Fruit fly (Drosophila melanogaster) whole organism, embryonic: ENCODE data around the gene CG1309.

ENCODE experiments used
- CG10543 ChIP-seq: fragments of 200-800 bp; sonication (Bioruptor generic); optimal IDR thresholded peaks from 3 replicates; lab custom pipeline; 2017; ENCODE audit warnings: missing biosample characterization, mild to moderate bottlenecking, missing genetic modification characterization, moderate library complexity
- CG12744 ChIP-seq: fragments of 200-800 bp; sonication (Bioruptor generic); optimal IDR thresholded peaks from 2 replicates; lab custom pipeline; 2016; ENCODE audit warnings: missing biosample characterization, missing genetic modification characterization
- CG14050 ChIP-seq: fragments of 200-800 bp; sonication (Bioruptor generic); IDR thresholded peaks from 3 replicates; pipeline ENCODE4 v1.3.6; 2022; ENCODE audit warnings: missing biosample characterization, missing genetic modification characterization
- CG14860 ChIP-seq: fragments of 200-800 bp; sonication (Bioruptor generic); IDR thresholded peaks from 3 replicates; pipeline ENCODE4 v1.3.6; 2022; ENCODE audit warnings: missing biosample characterization, missing genetic modification characterization; ENCODE audit not compliant: partially characterized antibody
- CG16813 ChIP-seq: fragments of 200-800 bp; sonication (Bioruptor generic); IDR thresholded peaks from 3 replicates; pipeline ENCODE4 v1.3.6; 2022; ENCODE audit warnings: missing biosample characterization, missing genetic modification characterization; ENCODE audit not compliant: partially characterized antibody
- CG17328 ChIP-seq: fragments of 200-800 bp; sonication (Bioruptor generic); IDR thresholded peaks from 2 replicates; pipeline ENCODE4 v1.3.6; 2022; ENCODE audit warnings: missing biosample characterization, missing genetic modification characterization
- CG18476 ChIP-seq: fragments of 200-800 bp; sonication (Bioruptor generic); optimal IDR thresholded peaks from 2 replicates; lab custom pipeline; 2016; ENCODE audit warnings: missing biosample characterization, mild to moderate bottlenecking, missing genetic modification characterization
- CG34422 ChIP-seq: fragments of 200-800 bp; sonication (Bioruptor generic); IDR thresholded peaks from 3 replicates; pipeline ENCODE4 v1.3.6; 2022; ENCODE audit warnings: missing biosample characterization, missing genetic modification characterization
- CG43689 ChIP-seq: fragments of 200-800 bp; sonication (Bioruptor generic); IDR thresholded peaks from 2 replicates; pipeline ENCODE4 v1.3.6; 2022; ENCODE audit warnings: missing biosample characterization, missing genetic modification characterization
- CG5245 ChIP-seq: fragments of 200-800 bp; sonication (Bioruptor generic); optimal IDR thresholded peaks from 3 replicates; lab custom pipeline; 2016; ENCODE audit warnings: missing biosample characterization, missing genetic modification characterization
- CG6813 ChIP-seq: fragments of 200-800 bp; sonication (Bioruptor generic); optimal IDR thresholded peaks from 2 replicates; lab custom pipeline; 2017; ENCODE audit warnings: missing biosample characterization, missing genetic modification characterization, mild to moderate bottlenecking, moderate library complexity, missing genetic modification reagents
- Ets65A ChIP-seq: fragments of 200-800 bp; sonication (Bioruptor generic); peaks from one replicate; lab custom pipeline; 2016; ENCODE audit warnings: missing biosample characterization, missing genetic modification characterization
- Fer3 ChIP-seq: fragments of 200-800 bp; sonication (Bioruptor generic); optimal IDR thresholded peaks from 2 replicates; lab custom pipeline; 2018; ENCODE audit warnings: missing biosample characterization, mild to moderate bottlenecking, missing genetic modification characterization, moderate library complexity
- GATAe ChIP-seq: fragments of 200-800 bp; sonication (Bioruptor generic); conservative IDR thresholded peaks from 2 replicates; pipeline ENCODE4 v1.3.6; 2022; ENCODE audit warnings: missing biosample characterization, missing genetic modification characterization
- H2.0 ChIP-seq: fragments of 200-800 bp; sonication (Bioruptor generic); IDR thresholded peaks from 2 replicates; pipeline ENCODE4 v1.3.6; 2022; ENCODE audit warnings: missing biosample characterization, missing genetic modification characterization
- HLHmδ ChIP-seq: fragments of 200-800 bp; sonication (Bioruptor generic); optimal IDR thresholded peaks from 2 replicates; lab custom pipeline; 2018; ENCODE audit warnings: missing biosample characterization, mild to moderate bottlenecking, missing genetic modification characterization, moderate library complexity
- Hmr ChIP-seq: fragments of 200-800 bp; sonication (Bioruptor generic); optimal IDR thresholded peaks from 3 replicates; lab custom pipeline; 2017; ENCODE audit warnings: mild to moderate bottlenecking, missing biosample characterization, missing genetic modification reagents, missing genetic modification characterization
- Mad ChIP-seq: fragments of 200-800 bp; sonication (Bioruptor generic); optimal IDR thresholded peaks from 2 replicates; lab custom pipeline; 2016; ENCODE audit warnings: missing biosample characterization, missing genetic modification characterization
- NC2α ChIP-seq: fragments of 200-800 bp; sonication (Bioruptor generic); optimal IDR thresholded peaks from 2 replicates; lab custom pipeline; 2016; ENCODE audit warnings: missing biosample characterization, missing genetic modification characterization
- Nf-YB ChIP-seq: fragments of 200-800 bp; sonication (Bioruptor generic); optimal IDR thresholded peaks from 3 replicates; lab custom pipeline; 2019; ENCODE audit warnings: missing biosample characterization, mild to moderate bottlenecking, missing genetic modification characterization, moderate library complexity
- Scr ChIP-seq: fragments of 200-800 bp; sonication (Bioruptor generic); IDR thresholded peaks from 2 replicates; pipeline ENCODE4 v1.3.6; 2022; ENCODE audit warnings: missing biosample characterization, missing genetic modification characterization; ENCODE audit not compliant: partially characterized antibody
- Xrp1 ChIP-seq: fragments of 200-800 bp; sonication (Bioruptor generic); IDR thresholded peaks from 2 replicates; pipeline ENCODE4 v1.3.6; 2022; ENCODE audit warnings: missing biosample characterization, missing genetic modification characterization
- amos ChIP-seq: fragments of 200-800 bp; sonication (Bioruptor generic); IDR thresholded peaks from 2 replicates; pipeline ENCODE4 v1.3.6; 2022; ENCODE audit warnings: missing biosample characterization, missing genetic modification characterization; ENCODE audit not compliant: partially characterized antibody
- ase ChIP-seq: fragments of 200-800 bp; sonication (Bioruptor generic); IDR thresholded peaks from 3 replicates; pipeline ENCODE4 v1.3.6; 2022; ENCODE audit warnings: missing biosample characterization, missing genetic modification characterization
- cas ChIP-seq: fragments of 200-800 bp; sonication (Bioruptor generic); IDR thresholded peaks from 2 replicates; pipeline ENCODE4 v1.3.6; 2022; ENCODE audit warnings: missing biosample characterization, missing genetic modification characterization
- chinmo ChIP-seq: fragments of 200-800 bp; sonication (Bioruptor generic); IDR thresholded peaks from 4 replicates; pipeline ENCODE4 v1.3.6; 2022; ENCODE audit warnings: missing biosample characterization, missing genetic modification characterization; ENCODE audit not compliant: partially characterized antibody
- her ChIP-seq: fragments of 200-800 bp; sonication (Bioruptor generic); optimal IDR thresholded peaks from 2 replicates; lab custom pipeline; 2016; ENCODE audit warnings: missing biosample characterization, missing genetic modification characterization
- hkb ChIP-seq, 2 experiments: fragments of 200-800 bp in 1 of 2; fragments of >200 bp in 1 of 2; sonication (Bioruptor generic) in 1 of 2; IDR thresholded peaks in 1 of 2; optimal IDR thresholded peaks in 1 of 2; 2 replicates each; pipeline versions ENCODE4 v1.3.6 to Lab custom; 2017 to 2022; ENCODE audit warnings: missing biosample characterization in 1 of 2, missing genetic modification characterization in 1 of 2
- kni ChIP-seq: fragments of 200-800 bp; sonication (Bioruptor generic); optimal IDR thresholded peaks from 3 replicates; lab custom pipeline; 2017; ENCODE audit warnings: mild to moderate bottlenecking, missing biosample characterization, missing genetic modification reagents, missing genetic modification characterization
- knrl ChIP-seq: fragments of 200-800 bp; sonication (Bioruptor generic); IDR thresholded peaks from 3 replicates; pipeline ENCODE4 v1.3.6; 2022; ENCODE audit warnings: missing biosample characterization, missing genetic modification characterization; ENCODE audit not compliant: partially characterized antibody
- lab ChIP-seq: fragments of 200-800 bp; sonication (Bioruptor generic); optimal IDR thresholded peaks from 3 replicates; lab custom pipeline; 2017; ENCODE audit warnings: missing biosample characterization, missing genetic modification characterization, mild to moderate bottlenecking, moderate library complexity, missing genetic modification reagents
- lov ChIP-seq, 2 experiments: fragments of 200-800 bp in 1 of 2; fragments of >200 bp in 1 of 2; sonication (Bioruptor generic) in 1 of 2; IDR thresholded peaks in 1 of 2; optimal IDR thresholded peaks in 1 of 2; 2 replicates in 1 of 2; 3 replicates in 1 of 2; pipeline versions ENCODE4 v1.3.6 to Lab custom; 2017 to 2022; ENCODE audit warnings: missing biosample characterization in 1 of 2, missing genetic modification characterization in 1 of 2
- peb ChIP-seq: fragments of 200-800 bp; sonication (Bioruptor generic); IDR thresholded peaks from 2 replicates; pipeline ENCODE4 v1.3.6; 2022; ENCODE audit warnings: missing biosample characterization, missing genetic modification characterization
- pfk ChIP-seq: fragments of 200-800 bp; sonication (Bioruptor generic); optimal IDR thresholded peaks from 2 replicates; lab custom pipeline; 2018; ENCODE audit warnings: missing biosample characterization, mild to moderate bottlenecking, missing genetic modification characterization, moderate library complexity
- sens-2 ChIP-seq: fragments of 200-800 bp; sonication (Bioruptor generic); IDR thresholded peaks from 2 replicates; pipeline ENCODE4 v1.3.6; 2022; ENCODE audit warnings: missing biosample characterization, missing genetic modification characterization
- sima ChIP-seq: fragments of 200-800 bp; sonication (Bioruptor generic); optimal IDR thresholded peaks from 2 replicates; lab custom pipeline; 2016; ENCODE audit warnings: missing biosample characterization, missing genetic modification characterization
- so ChIP-seq: fragments of 200-800 bp; sonication (Bioruptor generic); IDR thresholded peaks from 3 replicates; pipeline ENCODE4 v1.3.6; 2022; ENCODE audit warnings: missing biosample characterization, missing genetic modification characterization
- zf30C ChIP-seq: fragments of 200-800 bp; sonication (Bioruptor generic); optimal IDR thresholded peaks from 3 replicates; lab custom pipeline; 2018; ENCODE audit warnings: missing biosample characterization, mild to moderate bottlenecking, missing genetic modification characterization

CG1309 gene

DNA sequence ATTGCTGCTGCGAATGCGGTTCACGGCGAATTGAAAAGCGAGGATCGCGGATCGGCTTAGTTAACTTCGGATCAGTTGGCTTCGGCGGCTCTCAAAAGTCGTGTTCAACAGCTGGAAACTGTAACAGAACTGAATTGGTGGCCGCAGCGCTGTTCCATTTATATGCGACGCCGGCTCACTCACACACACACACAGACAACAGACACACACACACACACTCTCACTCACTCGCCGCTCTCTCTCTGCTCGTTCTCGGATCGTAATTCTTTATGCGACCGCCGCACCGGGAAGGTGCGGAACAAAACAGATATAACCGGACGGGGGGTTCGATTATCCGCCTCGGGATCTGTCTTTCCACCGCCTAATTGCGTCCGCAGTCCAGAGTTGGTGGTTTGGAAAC lies 32.1 kb upstream of the CG1309 start, which contains the start of gene CG46460 (continued):
- TF ChIP-seq CG6813 (GFP tag; lab: Kevin White, UChicago) (peak; percentile 19), so (peak; percentile 67; the same call in 2 of the 3 replicates), Xrp1 (GFP tag; lab: Robert Waterston, UW) (no peak), lov (optimal IDR thresholded peaks at IDR 0.05; lab: Kevin White, UChicago) (no peak), lov (GFP tag; IDR thresholded peaks at IDR 0.05; lab: Robert Waterston, UW) (0 out of 3 replicates have a peak, but pooled peaks have one; percentile 28), CG43689 (no peak), ase (GFP tag; lab: Robert Waterston, UW) (no peak), kni (GFP tag; lab: Kevin White, UChicago) (peak; percentile 58), chinmo (peak; percentile 84; the same call in 3 of the 4 replicates), zf30C (GFP tag; lab: Kevin White, UChicago) (no peak), NC2α (peak; percentile 69), Fer3 (tag; lab: Kevin White, UChicago) (no peak), CG14860 (GFP tag; lab: Robert Waterston, UW) (no peak), cas (0 out of 2 replicates have a peak, but pooled peaks have one; percentile 16), Ets65A (GFP tag; lab: Kevin White, UChicago) (peak; percentile 74), pfk (GFP tag; lab: Kevin White, UChicago) (no peak), lab (peak; percentile 19), CG16813 (0 out of 3 replicates have a peak, but pooled peaks have one; percentile 32), hkb (optimal IDR thresholded peaks at IDR 0.05; lab: Kevin White, UChicago) (no peak), hkb (GFP tag; IDR thresholded peaks at IDR 0.05; lab: Robert Waterston, UW) (0 out of 2 replicates have a peak, but pooled peaks have one; percentile 9), CG14050 (GFP tag; lab: Robert Waterston, UW) (no peak), Scr (GFP tag; lab: Robert Waterston, UW) (0 out of 2 replicates have a peak, but pooled peaks have one; percentile 22), peb (GFP tag; lab: Robert Waterston, UW) (no peak), knrl (GFP tag; lab: Robert Waterston, UW) (no peak), Mad (GFP tag; lab: Kevin White, UChicago) (no peak), CG17328 (GFP tag; lab: Robert Waterston, UW) (peak; percentile 11; the same call in 1 of the 2 replicates), Hmr (GFP tag; lab: Kevin White, UChicago) (peak; percentile 27), CG12744 (GFP tag; lab: Kevin White, UChicago) (no peak), amos (GFP tag; lab: Robert Waterston, UW) (peak; percentile 19; the same call in 1 of the 2 replicates), CG10543 (peak; percentile 27), GATAe (GFP tag; lab: Robert Waterston, UW) (no peak), HLHmδ (GFP tag; lab: Kevin White, UChicago) (peak; percentile 22), CG18476 (GFP tag; lab: Kevin White, UChicago) (no peak), CG34422 (GFP tag; lab: Robert Waterston, UW) (0 out of 3 replicates have a peak, but pooled peaks have one; percentile 36), her (GFP tag; lab: Kevin White, UChicago) (peak; percentile 1), sima (GFP tag; lab: Kevin White, UChicago) (no peak), CG5245 (GFP tag; lab: Kevin White, UChicago) (no peak), Nf-YB (no peak), H2.0 (no peak), sens-2 (GFP tag; lab: Robert Waterston, UW) (peak; percentile 31; the same call in 1 of the 2 replicates)
